Worm (Caenorhabditis elegans): ENCODE results near the gene nhr-106.
A peak's percentile ranks its signal among the peaks of the same experiment; 100 is the strongest.

nhr-106 gene

ce11 chrV:477664-478212, 11.7 kb upstream of the nhr-106 start, which contains the start of gene nhr-55:
TSS of gene nhr-55 (plus strand) at chrV:478162.
- TF ChIP-seq ceh-8 (GFP tag; optimal IDR thresholded peaks at IDR 0.05) (no peak), nhr-71 (tag; optimal IDR thresholded peaks at IDR 0.05) (no peak), alr-1 (tag; optimal IDR thresholded peaks at IDR 0.05; ENCODE audit: borderline replicate concordance) (no peak), fkh-8 (tag; optimal IDR thresholded peaks at IDR 0.05) (peak; percentile 5), lin-15B (tag; optimal IDR thresholded peaks at IDR 0.05) (no peak), lsy-2 (tag; optimal IDR thresholded peaks at IDR 0.05) (no peak), hpl-2 (GFP tag; optimal IDR thresholded peaks at IDR 0.05) (no peak), jun-1 (tag; optimal IDR thresholded peaks at IDR 0.05) (no peak), egl-27 (tag; optimal IDR thresholded peaks at IDR 0.05) (no peak), lin-35 (GFP tag; optimal IDR thresholded peaks at IDR 0.05) (peak in 1 of 2 experiments; percentile 1), dpl-1 (GFP tag; optimal IDR thresholded peaks at IDR 0.05) (no peak), elt-2 (tag; optimal IDR thresholded peaks at IDR 0.05) (peak; percentile 14), elt-3 (tag; optimal IDR thresholded peaks at IDR 0.05) (no peak)

- TF ChIP-seq unc-130 (tag; optimal IDR thresholded peaks at IDR 0.05) (no peak), blmp-1 (tag; optimal IDR thresholded peaks at IDR 0.05) (no peak), nhr-76 (tag; optimal IDR thresholded peaks at IDR 0.05) (no peak), fkh-4 (tag; optimal IDR thresholded peaks at IDR 0.05; ENCODE audit: borderline replicate concordance) (no peak), elt-3 (tag; optimal IDR thresholded peaks at IDR 0.05) (no peak), dsc-1 (tag; optimal IDR thresholded peaks at IDR 0.05) (no peak), ceh-82 (tag; optimal IDR thresholded peaks at IDR 0.05) (no peak), pqm-1 (tag; optimal IDR thresholded peaks at IDR 0.05) (no peak), sox-4 (tag; optimal IDR thresholded peaks at IDR 0.05) (no peak), nhr-20 (tag; optimal IDR thresholded peaks at IDR 0.05) (no peak), isw-1 (GFP tag; IDR thresholded peaks at IDR 0.05) (no peak), unc-62 (GFP tag; optimal IDR thresholded peaks at IDR 0.05) (no peak), zip-4 (GFP tag; optimal IDR thresholded peaks at IDR 0.05) (no peak), snu-23 (GFP tag; optimal IDR thresholded peaks at IDR 0.05) (no peak), sptf-1 (tag; optimal IDR thresholded peaks at IDR 0.05) (no peak), ztf-4 (tag; optimal IDR thresholded peaks at IDR 0.05) (no peak), ztf-11 (tag; optimal IDR thresholded peaks at IDR 0.05) (no peak), Y116A8C.19 (tag; optimal IDR thresholded peaks at IDR 0.05; ENCODE audit: borderline replicate concordance) (no peak), aly-2 (tag; optimal IDR thresholded peaks at IDR 0.05) (no peak), C04F5.9 (tag; optimal IDR thresholded peaks at IDR 0.05) (no peak)
Measured at ce11 chrV:479046-479445, 10.4 kb upstream of the nhr-106 start.

- TF ChIP-seq unc-98 (GFP tag; IDR thresholded peaks at IDR 0.05) (no peak), skn-1 (tag; optimal IDR thresholded peaks at IDR 0.05) (no peak), nhr-19 (GFP tag; conservative IDR thresholded peaks at IDR 0.05) (no peak), nhr-90 (tag; optimal IDR thresholded peaks at IDR 0.05; ENCODE audit: poor library complexity) (no peak), lin-13 (GFP tag; optimal IDR thresholded peaks at IDR 0.05) (no peak), zip-4 (GFP tag; optimal IDR thresholded peaks at IDR 0.05) (no peak), mef-2 (tag; optimal IDR thresholded peaks at IDR 0.05) (no peak), hlh-4 (tag; optimal IDR thresholded peaks at IDR 0.05) (no peak), mab-9 (GFP tag; IDR thresholded peaks at IDR 0.05) (no peak), blmp-1 (tag; optimal IDR thresholded peaks at IDR 0.05) (no peak), grh-1 (GFP tag; IDR thresholded peaks at IDR 0.05) (no peak)
Measured at ce11 chrV:482860-483259, 6.6 kb upstream of the nhr-106 start.

Measured in whole organism, L1 larva.